Worm (Caenorhabditis elegans): ENCODE results near the gene ctsa-3.1.
A peak's percentile ranks its signal among the peaks of the same experiment; 100 is the strongest.

ctsa-3.1 gene

ce11 chrII:7195541-7195940 is 37.1 kb upstream of the ctsa-3.1 start, which contains the start of gene acdh-12:
Gene acdh-12 (minus strand): TSS chrII:7195641.
- TF ChIP-seq ceh-27 (GFP tag; optimal IDR thresholded peaks at IDR 0.05) (no peak), athp-1 (tag; optimal IDR thresholded peaks at IDR 0.05) (peak; percentile 81)

- TF ChIP-seq rcor-1 (GFP tag; IDR thresholded peaks at IDR 0.05): no peak
- TF ChIP-seq nhr-80 (tag; optimal IDR thresholded peaks at IDR 0.05): peak; percentile 39
Observed at ce11 chrII:7196040-7196439, 36.6 kb upstream of the ctsa-3.1 start, which contains the start of gene maoc-1. Gene maoc-1 (plus strand): TSS chrII:7196276.

- TF ChIP-seq attf-5 (GFP tag; optimal IDR thresholded peaks at IDR 0.05) (no peak), lsy-27 (tag; optimal IDR thresholded peaks at IDR 0.05; ENCODE audit: borderline replicate concordance, insufficient read depth) (no peak), pbrm-1 (GFP tag; IDR thresholded peaks at IDR 0.05) (0 out of 2 replicates have a peak, but pooled peaks have one; percentile 28)
Observed at ce11 chrII:7197434-7197833, 35.2 kb upstream of the ctsa-3.1 start.

- TF ChIP-seq B0035.1 (tag; optimal IDR thresholded peaks at IDR 0.05) (no peak), T26A5.8 (tag; optimal IDR thresholded peaks at IDR 0.05) (no peak), dpff-1 (tag; optimal IDR thresholded peaks at IDR 0.05) (no peak), F22D6.2 (tag; optimal IDR thresholded peaks at IDR 0.05) (no peak), F57C9.4 (tag; optimal IDR thresholded peaks at IDR 0.05) (no peak), nfyb-1 (GFP tag; IDR thresholded peaks at IDR 0.05) (no peak), xnd-1 (tag; optimal IDR thresholded peaks at IDR 0.05) (no peak), unc-62 (GFP tag; optimal IDR thresholded peaks at IDR 0.05) (no peak), T07F8.4 (tag; optimal IDR thresholded peaks at IDR 0.05) (no peak), attf-3 (GFP tag; conservative IDR thresholded peaks at IDR 0.05) (no peak), C17E4.6 (GFP tag; IDR thresholded peaks at IDR 0.05) (no peak), nfya-1 (tag; optimal IDR thresholded peaks at IDR 0.05; ENCODE audit: borderline replicate concordance, insufficient read depth) (no peak), mel-28 (tag; optimal IDR thresholded peaks at IDR 0.05; ENCODE audit: borderline replicate concordance) (no peak), aptf-3 (GFP tag; IDR thresholded peaks at IDR 0.05) (no peak), F33H1.4 (GFP tag; IDR thresholded peaks at IDR 0.05) (no peak), B0336.3 (GFP tag; IDR thresholded peaks at IDR 0.05) (no peak), rec-8 (tag; optimal IDR thresholded peaks at IDR 0.05) (no peak)
Observed at ce11 chrII:7199308-7199707, 33.3 kb upstream of the ctsa-3.1 start, which contains the start of gene E04F6.6. Gene E04F6.6 (minus strand): TSS chrII:7199565.

- TF ChIP-seq mcd-1 (GFP tag; IDR thresholded peaks at IDR 0.05) (peak; percentile 79; the same call in 1 of the 2 replicates), ZK185.1 (tag; optimal IDR thresholded peaks at IDR 0.05; ENCODE audit: poor library complexity, severe bottlenecking) (peak; percentile 78), ztf-3 (GFP tag; optimal IDR thresholded peaks at IDR 0.05) (peak; percentile 20), cebp-1 (GFP tag; IDR thresholded peaks at IDR 0.05) (peak; percentile 22; the same call in 1 of the 2 replicates), cebp-1 (tag; optimal IDR thresholded peaks at IDR 0.05) (no peak), snpc-4 (GFP tag; optimal IDR thresholded peaks at IDR 0.05) (peak; percentile 96), snpc-4 (tag; optimal IDR thresholded peaks at IDR 0.05) (peak; percentile 97 to 99 (median 98)), ztf-26 (tag; optimal IDR thresholded peaks at IDR 0.05) (peak; percentile 71), F57A8.1 (GFP tag; optimal IDR thresholded peaks at IDR 0.05) (peak; percentile 55), nhr-179 (tag; optimal IDR thresholded peaks at IDR 0.05) (no peak), B0019.2 (GFP tag; conservative IDR thresholded peaks at IDR 0.05) (no peak), die-1 (tag; optimal IDR thresholded peaks at IDR 0.05) (peak; percentile 91), sdz-38 (tag; optimal IDR thresholded peaks at IDR 0.05) (peak; percentile 28), Y53F4B.3 (GFP tag; IDR thresholded peaks at IDR 0.05) (peak; percentile 28; the same call in 1 of the 2 replicates), dpff-1 (tag; optimal IDR thresholded peaks at IDR 0.05) (peak; percentile 89), hsf-1 (GFP tag; IDR thresholded peaks at IDR 0.05) (peak; percentile 65), ztf-25 (GFP tag; IDR thresholded peaks at IDR 0.05) (peak; percentile 80), snpc-1.3 (tag; optimal IDR thresholded peaks at IDR 0.05; ENCODE audit: insufficient read depth) (peak; percentile 79), ceh-91 (GFP tag; IDR thresholded peaks at IDR 0.05) (0 out of 2 replicates have a peak, but pooled peaks have one; percentile 41)
Observed at ce11 chrII:7200051-7200599, 32.5 kb upstream of the ctsa-3.1 start, which contains the start of gene pcrg-1. Gene pcrg-1 (plus strand): TSS chrII:7200549.
